Worm (Caenorhabditis elegans) whole organism, late embryonic: ENCODE measurements around the gene F10C2.5.

Experiments
- ceh-18 ChIP-seq: sonication (generic microtip); optimal IDR thresholded peaks from 2 replicates; lab custom pipeline; 2016; ENCODE audit warnings: missing genetic modification characterization, missing compliant biosample characterization
- ceh-22 ChIP-seq: sonication (generic microtip); optimal IDR thresholded peaks from 2 replicates; lab custom pipeline; 2017; ENCODE audit warnings: missing biosample characterization, missing genetic modification characterization
- ceh-34 ChIP-seq: sonication (generic microtip); optimal IDR thresholded peaks from 2 replicates; lab custom pipeline; 2016; ENCODE audit warnings: mild to moderate bottlenecking, missing genetic modification characterization, missing compliant biosample characterization
- elt-2 ChIP-seq: sonication (generic microtip); optimal IDR thresholded peaks from 2 replicates; lab custom pipeline; 2016; ENCODE audit warnings: missing genetic modification reagents, missing genetic modification characterization, missing compliant biosample characterization
- fax-1 ChIP-seq: sonication (generic microtip); optimal IDR thresholded peaks from 2 replicates; lab custom pipeline; 2016; ENCODE audit warnings: missing genotype, missing genetic modification characterization, missing compliant biosample characterization
- hlh-30 ChIP-seq: sonication (generic microtip); optimal IDR thresholded peaks from 2 replicates; lab custom pipeline; 2017; ENCODE audit warnings: antibody characterized with exemption, missing genetic modification characterization, missing compliant biosample characterization; ENCODE audit not compliant: insufficient read depth
- pha-4 ChIP-seq: fragments of 150-350 bp; optimal IDR thresholded peaks from 2 replicates; lab custom pipeline; 2018; ENCODE audit warnings: missing biosample characterization, missing genetic modification reagents, missing genetic modification characterization
- pqm-1 ChIP-seq: sonication (generic microtip); optimal IDR thresholded peaks from 2 replicates; lab custom pipeline; 2016; ENCODE audit warnings: missing genetic modification characterization, missing compliant biosample characterization
- sdc-2 ChIP-seq: sonication (generic microtip); optimal IDR thresholded peaks from 2 replicates; lab custom pipeline; 2016; ENCODE audit warnings: missing genotype, missing genetic modification characterization, missing compliant biosample characterization

DNA sequence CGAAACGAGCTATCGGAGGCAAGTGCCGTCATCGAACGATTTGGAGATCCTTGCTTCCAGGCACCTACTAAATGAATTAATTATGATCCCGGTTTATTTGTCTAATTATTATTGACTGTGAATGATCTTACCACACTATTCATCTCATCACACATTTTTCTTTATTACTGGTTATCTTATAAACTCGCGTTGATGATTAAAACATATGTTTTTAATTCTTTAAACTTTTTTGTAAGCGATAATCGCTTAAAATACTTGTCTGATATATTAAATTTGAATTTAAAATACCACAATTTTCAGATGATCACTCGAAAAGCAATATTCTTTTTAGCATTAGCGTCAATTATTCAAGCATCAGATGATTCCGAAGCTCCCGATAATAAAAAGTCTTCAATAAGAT, at the start of gene F10C2.5:
- TF ChIP-seq ceh-34 (tag; lab: Kevin White, UChicago) (no peak), ceh-22 (tag; lab: Kevin White, UChicago) (no peak), hlh-30 (tag; lab: Kevin White, UChicago) (no peak), pqm-1 (no peak), ceh-18 (tag; lab: Kevin White, UChicago) (no peak), elt-2 (tag; lab: Kevin White, UChicago) (no peak), fax-1 (tag; lab: Kevin White, UChicago) (no peak), pha-4 (tag; lab: Kevin White, UChicago) (no peak), sdc-2 (tag; lab: Kevin White, UChicago) (no peak)
